Fruit fly (Drosophila melanogaster) whole organism, embryonic: ENCODE measurements around the gene Dlg5.

ENCODE experiments used
- Atf3 ChIP-seq: fragments of 200-800 bp; sonication (Bioruptor generic); optimal IDR thresholded peaks from 3 replicates; lab custom pipeline; 2016; ENCODE audit warnings: missing biosample characterization, missing genetic modification characterization
- C15 ChIP-seq: fragments of 200-800 bp; sonication (Bioruptor generic); IDR thresholded peaks from 3 replicates; pipeline ENCODE4 v1.3.6; 2022; ENCODE audit warnings: missing biosample characterization, missing genetic modification characterization
- CG10267 ChIP-seq: fragments of 200-800 bp; sonication (Bioruptor generic); optimal IDR thresholded peaks from 2 replicates; lab custom pipeline; 2018; ENCODE audit warnings: missing biosample characterization, mild to moderate bottlenecking, missing genetic modification characterization, moderate library complexity
- CG10654 ChIP-seq: fragments of 200-800 bp; sonication (Bioruptor generic); optimal IDR thresholded peaks from 2 replicates; lab custom pipeline; 2016; ENCODE audit warnings: missing biosample characterization, missing genetic modification characterization
- CG10979 ChIP-seq: fragments of 200-800 bp; sonication (Bioruptor generic); optimal IDR thresholded peaks from 2 replicates; lab custom pipeline; 2018; ENCODE audit warnings: missing biosample characterization, mild to moderate bottlenecking, missing genetic modification characterization, moderate library complexity
- CG12071 ChIP-seq: fragments of 200-800 bp; sonication (Bioruptor generic); optimal IDR thresholded peaks from 3 replicates; lab custom pipeline; 2018; ENCODE audit warnings: missing biosample characterization, mild to moderate bottlenecking, missing genetic modification characterization
- CG14710 ChIP-seq: fragments of 200-800 bp; sonication (Bioruptor generic); optimal IDR thresholded peaks from 3 replicates; lab custom pipeline; 2019; ENCODE audit warnings: missing biosample characterization, mild to moderate bottlenecking, missing genetic modification characterization, moderate library complexity
- CG18599 ChIP-seq: fragments of 200-800 bp; sonication (Bioruptor generic); optimal IDR thresholded peaks from 3 replicates; lab custom pipeline; 2017; ENCODE audit warnings: missing biosample characterization, missing genetic modification characterization, mild to moderate bottlenecking, moderate library complexity, missing genetic modification reagents
- CG2678 ChIP-seq: fragments of 200-800 bp; sonication (Bioruptor generic); optimal IDR thresholded peaks from 3 replicates; lab custom pipeline; 2019; ENCODE audit warnings: missing biosample characterization, mild to moderate bottlenecking, missing genetic modification characterization, moderate library complexity
- CG2889 ChIP-seq: fragments of 200-800 bp; sonication (Bioruptor generic); IDR thresholded peaks from 3 replicates; pipeline ENCODE4 v1.3.6; 2022; ENCODE audit warnings: missing biosample characterization, missing genetic modification characterization
- CG31441 ChIP-seq: fragments of 200-800 bp; sonication (Bioruptor generic); IDR thresholded peaks from 2 replicates; pipeline ENCODE4 v1.3.6; 2022; ENCODE audit warnings: missing biosample characterization, missing genetic modification characterization
- CG32767 ChIP-seq: fragments of 200-800 bp; sonication (Bioruptor generic); IDR thresholded peaks from 2 replicates; pipeline ENCODE4 v1.3.6; 2022; ENCODE audit warnings: missing biosample characterization, missing genetic modification characterization
- CG3995 ChIP-seq: fragments of 200-800 bp; sonication (Bioruptor generic); optimal IDR thresholded peaks from 3 replicates; lab custom pipeline; 2016; ENCODE audit warnings: missing biosample characterization, missing genetic modification characterization
- CG7556 ChIP-seq: fragments of 200-800 bp; sonication (Bioruptor generic); optimal IDR thresholded peaks from 2 replicates; lab custom pipeline; 2017; ENCODE audit warnings: missing biosample characterization, mild to moderate bottlenecking, missing genetic modification characterization
- CG7745 ChIP-seq: fragments of 200-800 bp; sonication (Bioruptor generic); optimal IDR thresholded peaks from 2 replicates; lab custom pipeline; 2018; ENCODE audit warnings: missing biosample characterization, mild to moderate bottlenecking, missing genetic modification characterization, moderate library complexity
- CG7786 ChIP-seq: fragments of 200-800 bp; sonication (Bioruptor generic); optimal IDR thresholded peaks from 2 replicates; lab custom pipeline; 2016; ENCODE audit warnings: missing biosample characterization, missing genetic modification characterization
- CG8765 ChIP-seq: fragments of 200-800 bp; sonication (Bioruptor generic); IDR thresholded peaks from 2 replicates; pipeline ENCODE4 v1.3.6; 2022; ENCODE audit warnings: missing biosample characterization, missing genetic modification characterization
- CTCF ChIP-seq: fragments of 200-800 bp; sonication (Bioruptor generic); optimal IDR thresholded peaks from 2 replicates; lab custom pipeline; 2017; ENCODE audit warnings: missing biosample characterization, mild to moderate bottlenecking, missing genetic modification characterization, moderate library complexity
- Deaf1 ChIP-seq: fragments of 200-800 bp; optimal IDR thresholded peaks from 3 replicates; lab custom pipeline; 2019; ENCODE audit warnings: missing biosample characterization, mild to moderate bottlenecking, missing genetic modification characterization, moderate library complexity
- Dp ChIP-seq: fragments of 200-800 bp; sonication (Bioruptor generic); optimal IDR thresholded peaks from 2 replicates; lab custom pipeline; 2018; ENCODE audit warnings: missing biosample characterization, mild to moderate bottlenecking, missing genetic modification characterization, moderate library complexity
- E2f2 ChIP-seq: fragments of 200-800 bp; sonication (Bioruptor generic); IDR thresholded peaks from 2 replicates; pipeline ENCODE4 v1.3.6; 2022; ENCODE audit warnings: missing biosample characterization, missing genetic modification characterization
- NK7.1 ChIP-seq: fragments of 200-800 bp; sonication (Bioruptor generic); optimal IDR thresholded peaks from 3 replicates; lab custom pipeline; 2016; ENCODE audit warnings: missing biosample characterization, missing genetic modification characterization
- Nf-YB ChIP-seq: fragments of 200-800 bp; sonication (Bioruptor generic); optimal IDR thresholded peaks from 3 replicates; lab custom pipeline; 2019; ENCODE audit warnings: missing biosample characterization, mild to moderate bottlenecking, missing genetic modification characterization, moderate library complexity
- Nf-YC ChIP-seq: fragments of 200-800 bp; optimal IDR thresholded peaks from 3 replicates; lab custom pipeline; 2019; ENCODE audit warnings: missing biosample characterization, mild to moderate bottlenecking, missing genetic modification characterization, moderate library complexity
- Rfx ChIP-seq: fragments of 200-800 bp; sonication (Bioruptor generic); IDR thresholded peaks from 2 replicates; pipeline ENCODE4 v1.3.6; 2022; ENCODE audit warnings: missing biosample characterization, missing genetic modification characterization
- TFAM ChIP-seq: fragments of 200-800 bp; sonication (Bioruptor generic); optimal IDR thresholded peaks from 2 replicates; lab custom pipeline; 2017; ENCODE audit warnings: missing biosample characterization, missing genetic modification characterization, inconsistent platforms
- abd-A ChIP-seq: fragments of 200-800 bp; sonication (Bioruptor generic); optimal IDR thresholded peaks from 3 replicates; lab custom pipeline; 2019; ENCODE audit warnings: missing biosample characterization, mild to moderate bottlenecking, missing genetic modification characterization, moderate library complexity
- btn ChIP-seq: fragments of 200-800 bp; sonication (Bioruptor generic); optimal IDR thresholded peaks from 2 replicates; lab custom pipeline; 2016; ENCODE audit warnings: missing biosample characterization, missing genetic modification characterization
- cg ChIP-seq: fragments of 200-800 bp; sonication (Bioruptor generic); optimal IDR thresholded peaks from 3 replicates; lab custom pipeline; 2019; ENCODE audit warnings: missing biosample characterization, mild to moderate bottlenecking, missing genetic modification characterization, moderate library complexity
- chn ChIP-seq: fragments of 200-800 bp; sonication (Bioruptor generic); optimal IDR thresholded peaks from 2 replicates; lab custom pipeline; 2016; ENCODE audit warnings: missing biosample characterization, missing genetic modification characterization
- ci ChIP-seq: fragments of 200-800 bp; sonication (Bioruptor generic); IDR thresholded peaks from 3 replicates; pipeline ENCODE4 v1.3.6; 2022; ENCODE audit warnings: missing biosample characterization, missing genetic modification characterization
- da ChIP-seq: fragments of 200-800 bp; sonication (Bioruptor generic); optimal IDR thresholded peaks from 2 replicates; lab custom pipeline; 2016; ENCODE audit warnings: missing biosample characterization, missing genetic modification characterization
- dm ChIP-seq: fragments of 200-800 bp; sonication (Bioruptor generic); optimal IDR thresholded peaks from 3 replicates; lab custom pipeline; 2016; ENCODE audit warnings: missing biosample characterization, missing genetic modification characterization
- ewg ChIP-seq: fragments of 200-800 bp; sonication (Bioruptor generic); optimal IDR thresholded peaks from 3 replicates; lab custom pipeline; 2017; ENCODE audit warnings: mild to moderate bottlenecking, missing biosample characterization, missing genetic modification reagents, missing genetic modification characterization
- eyg ChIP-seq: fragments of 200-800 bp; sonication (Bioruptor generic); optimal IDR thresholded peaks from 3 replicates; lab custom pipeline; 2016; ENCODE audit warnings: missing biosample characterization, missing genetic modification characterization
- gce ChIP-seq: fragments of 200-800 bp; sonication (Bioruptor generic); IDR thresholded peaks from 3 replicates; pipeline ENCODE4 v1.3.6; 2022; ENCODE audit warnings: missing biosample characterization, missing genetic modification characterization
- gro ChIP-seq: fragments of 200-800 bp; sonication (Bioruptor generic); optimal IDR thresholded peaks from 2 replicates; lab custom pipeline; 2016; ENCODE audit warnings: missing biosample characterization, missing genetic modification characterization
- nerfin-1 ChIP-seq: fragments of 200-800 bp; sonication (Bioruptor generic); optimal IDR thresholded peaks from 3 replicates; lab custom pipeline; 2019; ENCODE audit warnings: missing biosample characterization, mild to moderate bottlenecking, missing genetic modification characterization, moderate library complexity
- nerfin-2 ChIP-seq: fragments of 200-800 bp; sonication (Bioruptor generic); IDR thresholded peaks from 2 replicates; pipeline ENCODE4 v1.3.6; 2022; ENCODE audit warnings: missing biosample characterization, missing genetic modification characterization; ENCODE audit not compliant: partially characterized antibody
- p53 ChIP-seq: fragments of 200-800 bp; sonication (Bioruptor generic); optimal IDR thresholded peaks from 2 replicates; lab custom pipeline; 2016; ENCODE audit warnings: missing biosample characterization, missing genetic modification characterization
- pita ChIP-seq: fragments of 200-800 bp; sonication (Bioruptor generic); optimal IDR thresholded peaks from 2 replicates; lab custom pipeline; 2017; ENCODE audit warnings: missing biosample characterization, mild to moderate bottlenecking, missing genetic modification characterization
- psq ChIP-seq: fragments of 200-800 bp; sonication (Bioruptor generic); optimal IDR thresholded peaks from 2 replicates; lab custom pipeline; 2017; ENCODE audit warnings: missing biosample characterization, missing genetic modification characterization
- sens-2 ChIP-seq: fragments of 200-800 bp; sonication (Bioruptor generic); IDR thresholded peaks from 2 replicates; pipeline ENCODE4 v1.3.6; 2022; ENCODE audit warnings: missing biosample characterization, missing genetic modification characterization
- seq ChIP-seq: fragments of 200-800 bp; sonication (Bioruptor generic); IDR thresholded peaks from 2 replicates; pipeline ENCODE4 v1.3.6; 2022; ENCODE audit warnings: missing biosample characterization, missing genetic modification characterization
- sima ChIP-seq: fragments of 200-800 bp; sonication (Bioruptor generic); optimal IDR thresholded peaks from 2 replicates; lab custom pipeline; 2016; ENCODE audit warnings: missing biosample characterization, missing genetic modification characterization
- wor ChIP-seq: fragments of 200-800 bp; sonication (Bioruptor generic); IDR thresholded peaks from 2 replicates; pipeline ENCODE4 v1.3.6; 2022; ENCODE audit warnings: missing biosample characterization, missing genetic modification characterization
- zen2 ChIP-seq: fragments of 200-800 bp; sonication (Bioruptor generic); IDR thresholded peaks from 3 replicates; pipeline ENCODE4 v1.3.6; 2022; ENCODE audit warnings: missing biosample characterization, missing genetic modification characterization; ENCODE audit not compliant: partially characterized antibody
- zf30C ChIP-seq: fragments of 200-800 bp; sonication (Bioruptor generic); optimal IDR thresholded peaks from 3 replicates; lab custom pipeline; 2018; ENCODE audit warnings: missing biosample characterization, mild to moderate bottlenecking, missing genetic modification characterization

The Dlg5 gene

dm6 chr2L:11498839-11499238 is 18.0 kb downstream of the Dlg5 start, which contains the start of gene Cog8 (continued):
- TF ChIP-seq E2f2 (GFP tag; lab: Robert Waterston, UW): peak; percentile 69
- peak; percentile 55 for TF ChIP-seq CG10654 (GFP tag; lab: Kevin White, UChicago)
- no peak for TF ChIP-seq NK7.1
- no peak for TF ChIP-seq zen2 (GFP tag; lab: Robert Waterston, UW)
- no peak for TF ChIP-seq pita (GFP tag; lab: Kevin White, UChicago)
- TF ChIP-seq C15 (GFP tag; lab: Robert Waterston, UW): no peak
- no peak for TF ChIP-seq CG18599 (GFP tag; lab: Kevin White, UChicago)
- TF ChIP-seq CG31441 (GFP tag; lab: Robert Waterston, UW): 0 out of 2 replicates have a peak, but pooled peaks have one; percentile 26

- peak; percentile 76 for TF ChIP-seq CTCF (GFP tag; lab: Kevin White, UChicago)
- TF ChIP-seq zf30C (GFP tag; lab: Kevin White, UChicago): no peak
- peak; percentile 70 for TF ChIP-seq CG10979
- no peak for TF ChIP-seq Dp (GFP tag; lab: Kevin White, UChicago)
Measured at dm6 chr2L:11493933-11494332, 22.9 kb downstream of the Dlg5 start.

dm6 chr2L:11488465-11489037 is 28.3 kb downstream of the Dlg5 start:
- TF ChIP-seq CG7786 (GFP tag; lab: Kevin White, UChicago) (no peak), gce (no peak), seq (GFP tag; lab: Robert Waterston, UW) (peak; percentile 62; the same call in 1 of the 2 replicates), nerfin-2 (GFP tag; lab: Robert Waterston, UW) (no peak), sima (GFP tag; lab: Kevin White, UChicago) (no peak), CG12071 (GFP tag; lab: Kevin White, UChicago) (peak; percentile 26), CG2678 (tag; lab: Kevin White, UChicago) (no peak), Rfx (GFP tag; lab: Robert Waterston, UW) (no peak), CG7556 (GFP tag; lab: Kevin White, UChicago) (no peak), Nf-YB (GFP tag; lab: Kevin White, UChicago) (peak; percentile 94), Nf-YC (tag; lab: Kevin White, UChicago) (peak; percentile 95), dm (GFP tag; lab: Kevin White, UChicago) (no peak), cg (peak; percentile 53), CG10979 (no peak), p53 (no peak), CG7745 (tag; lab: Kevin White, UChicago) (no peak), CG18599 (GFP tag; lab: Kevin White, UChicago) (no peak), ci (GFP tag; lab: Robert Waterston, UW) (no peak), CG10267 (no peak), eyg (no peak), gro (GFP tag; lab: Kevin White, UChicago) (no peak), zen2 (GFP tag; lab: Robert Waterston, UW) (no peak), Atf3 (no peak), CG2889 (GFP tag; lab: Robert Waterston, UW) (no peak), psq (GFP tag; lab: Kevin White, UChicago) (no peak), CG3995 (GFP tag; lab: Kevin White, UChicago) (no peak), CG32767 (GFP tag; lab: Robert Waterston, UW) (0 out of 2 replicates have a peak, but pooled peaks have one; percentile 25), CG8765 (GFP tag; lab: Robert Waterston, UW) (no peak), sens-2 (GFP tag; lab: Robert Waterston, UW) (no peak), btn (GFP tag; lab: Kevin White, UChicago) (no peak), chn (GFP tag; lab: Kevin White, UChicago) (no peak), wor (GFP tag; lab: Robert Waterston, UW) (no peak), abd-A (peak; percentile 83), da (GFP tag; lab: Kevin White, UChicago) (no peak), Deaf1 (tag; lab: Kevin White, UChicago) (peak; percentile 51), CG14710 (tag; lab: Kevin White, UChicago) (no peak), TFAM (GFP tag; lab: Kevin White, UChicago) (no peak), ewg (GFP tag; lab: Kevin White, UChicago) (peak; percentile 58), nerfin-1 (tag; lab: Kevin White, UChicago) (peak; percentile 2)
